Fruit fly (Drosophila melanogaster) whole organism, embryonic: ENCODE measurements around the gene Atac2.
A peak's percentile ranks its signal among the peaks of the same experiment; 100 is the strongest.

Experiments
- BtbVII ChIP-seq: fragments of 200-800 bp; sonication (Bioruptor generic); optimal IDR thresholded peaks from 3 replicates; lab custom pipeline; 2017; ENCODE audit warnings: missing biosample characterization, mild to moderate bottlenecking, missing genetic modification characterization
- Bteb2 ChIP-seq: fragments of 200-800 bp; sonication (Bioruptor generic); optimal IDR thresholded peaks from 2 replicates; lab custom pipeline; 2016; ENCODE audit warnings: missing biosample characterization, missing genetic modification characterization
- CG10321 ChIP-seq: fragments of 200-800 bp; sonication (Bioruptor generic); IDR thresholded peaks from 2 replicates; pipeline ENCODE4 v1.3.6; 2022; ENCODE audit warnings: missing biosample characterization, missing genetic modification characterization
- CG10543 ChIP-seq: fragments of 200-800 bp; sonication (Bioruptor generic); optimal IDR thresholded peaks from 3 replicates; lab custom pipeline; 2017; ENCODE audit warnings: missing biosample characterization, mild to moderate bottlenecking, missing genetic modification characterization, moderate library complexity
- CG11093 ChIP-seq: fragments of 200-800 bp; sonication (Bioruptor generic); IDR thresholded peaks from 3 replicates; pipeline ENCODE4 v1.3.6; 2022; ENCODE audit warnings: missing biosample characterization, missing genetic modification characterization
- CG12071 ChIP-seq: fragments of 200-800 bp; sonication (Bioruptor generic); optimal IDR thresholded peaks from 3 replicates; lab custom pipeline; 2018; ENCODE audit warnings: missing biosample characterization, mild to moderate bottlenecking, missing genetic modification characterization
- CG14014 ChIP-seq: fragments of 200-800 bp; sonication (Bioruptor generic); IDR thresholded peaks from 2 replicates; pipeline ENCODE4 v1.3.6; 2022; ENCODE audit warnings: missing biosample characterization, missing genetic modification characterization
- CG14441 ChIP-seq: fragments of 200-800 bp; sonication (Bioruptor generic); IDR thresholded peaks from 2 replicates; pipeline ENCODE4 v1.3.6; 2022; ENCODE audit warnings: missing biosample characterization, missing genetic modification characterization
- CG15514 ChIP-seq: fragments of 200-800 bp; sonication (Bioruptor generic); optimal IDR thresholded peaks from 3 replicates; lab custom pipeline; 2017; ENCODE audit warnings: missing biosample characterization, missing genetic modification characterization, mild to moderate bottlenecking, moderate library complexity, missing genetic modification reagents
- CG16815 ChIP-seq: fragments of 200-800 bp; sonication (Bioruptor generic); optimal IDR thresholded peaks from 3 replicates; lab custom pipeline; 2017; ENCODE audit warnings: missing biosample characterization, mild to moderate bottlenecking, missing genetic modification characterization
- CG17568 ChIP-seq: fragments of 200-800 bp; sonication (Bioruptor generic); optimal IDR thresholded peaks from 2 replicates; lab custom pipeline; 2018; ENCODE audit warnings: missing biosample characterization, mild to moderate bottlenecking, missing genetic modification characterization, moderate library complexity
- CG2120 ChIP-seq: fragments of 200-800 bp; sonication (Bioruptor generic); optimal IDR thresholded peaks from 3 replicates; lab custom pipeline; 2016; ENCODE audit warnings: missing biosample characterization, missing genetic modification characterization
- CG30020 ChIP-seq: fragments of 200-800 bp; optimal IDR thresholded peaks from 2 replicates; lab custom pipeline; 2019; ENCODE audit warnings: missing biosample characterization, mild to moderate bottlenecking, missing genetic modification characterization, moderate library complexity
- CG31365 ChIP-seq: fragments of 200-800 bp; sonication (Bioruptor generic); optimal IDR thresholded peaks from 2 replicates; lab custom pipeline; 2018; ENCODE audit warnings: missing biosample characterization, mild to moderate bottlenecking, missing genetic modification characterization
- CG3726 ChIP-seq: fragments of 200-800 bp; sonication (Bioruptor generic); IDR thresholded peaks from 3 replicates; pipeline ENCODE4, ENCODE4 v1.3.6; 2022; ENCODE audit warnings: missing biosample characterization, missing genetic modification characterization
- CG6175 ChIP-seq: fragments of 200-800 bp; sonication (Bioruptor generic); IDR thresholded peaks from 3 replicates; pipeline ENCODE4 v1.3.6; 2022; ENCODE audit warnings: missing biosample characterization, missing genetic modification characterization
- CoRest ChIP-seq: fragments of 200-800 bp; sonication (Bioruptor generic); optimal IDR thresholded peaks from 3 replicates; lab custom pipeline; 2018; ENCODE audit warnings: missing biosample characterization, mild to moderate bottlenecking, missing genetic modification characterization, moderate library complexity
- Dbx ChIP-seq: fragments of 200-800 bp; sonication (Bioruptor generic); IDR thresholded peaks from 3 replicates; pipeline ENCODE4 v1.3.6; 2022; ENCODE audit warnings: missing biosample characterization, missing genetic modification characterization
- Ets65A ChIP-seq: fragments of 200-800 bp; sonication (Bioruptor generic); peaks from one replicate; lab custom pipeline; 2016; ENCODE audit warnings: missing biosample characterization, missing genetic modification characterization
- H2.0 ChIP-seq: fragments of 200-800 bp; sonication (Bioruptor generic); IDR thresholded peaks from 2 replicates; pipeline ENCODE4 v1.3.6; 2022; ENCODE audit warnings: missing biosample characterization, missing genetic modification characterization
- Hr78 ChIP-seq, 2 experiments: fragments of 200-800 bp in 1 of 2; fragments of >200 bp in 1 of 2; sonication (Bioruptor generic) in 1 of 2; optimal IDR thresholded peaks; 2 replicates each; lab custom pipeline; 2017 to 2019; ENCODE audit warnings: missing biosample characterization in 2 of 2, missing genetic modification characterization in 2 of 2, mild to moderate bottlenecking in 1 of 2, moderate library complexity in 1 of 2
- Kr ChIP-seq: fragments of 200-800 bp; sonication (Bioruptor generic); optimal IDR thresholded peaks from 2 replicates; lab custom pipeline; 2017; ENCODE audit warnings: missing biosample characterization, mild to moderate bottlenecking, missing genetic modification characterization
- Mad ChIP-seq: fragments of 200-800 bp; sonication (Bioruptor generic); optimal IDR thresholded peaks from 2 replicates; lab custom pipeline; 2016; ENCODE audit warnings: missing biosample characterization, missing genetic modification characterization
- Med ChIP-seq: fragments of 200-800 bp; sonication (Bioruptor generic); peaks from one replicate; lab custom pipeline; 2016; ENCODE audit warnings: missing biosample characterization, missing genetic modification characterization, mild to moderate bottlenecking, inconsistent platforms, moderate library complexity
- Meics ChIP-seq: fragments of 200-800 bp; sonication (Bioruptor generic); optimal IDR thresholded peaks from 2 replicates; lab custom pipeline; 2017; ENCODE audit warnings: missing biosample characterization, mild to moderate bottlenecking, missing genetic modification characterization
- PHDP ChIP-seq: fragments of 200-800 bp; sonication (Bioruptor generic); optimal IDR thresholded peaks from 3 replicates; lab custom pipeline; 2018; ENCODE audit warnings: missing biosample characterization, mild to moderate bottlenecking, missing genetic modification characterization, moderate library complexity
- Pdp1 ChIP-seq, 2 experiments: fragments of 200-800 bp; sonication (Bioruptor generic); optimal IDR thresholded peaks; 3 replicates each; lab custom pipeline; 2016; ENCODE audit warnings: missing biosample characterization in 2 of 2, missing genetic modification characterization in 2 of 2, mild to moderate bottlenecking in 1 of 2, moderate library complexity in 1 of 2
- Xrp1 ChIP-seq: fragments of 200-800 bp; sonication (Bioruptor generic); IDR thresholded peaks from 2 replicates; pipeline ENCODE4 v1.3.6; 2022; ENCODE audit warnings: missing biosample characterization, missing genetic modification characterization
- amos ChIP-seq: fragments of 200-800 bp; sonication (Bioruptor generic); IDR thresholded peaks from 2 replicates; pipeline ENCODE4 v1.3.6; 2022; ENCODE audit warnings: missing biosample characterization, missing genetic modification characterization; ENCODE audit not compliant: partially characterized antibody
- crol ChIP-seq: fragments of 200-800 bp; sonication (Bioruptor generic); IDR thresholded peaks from 2 replicates; pipeline ENCODE4 v1.3.6; 2022; ENCODE audit warnings: missing biosample characterization, missing genetic modification characterization
- cwo ChIP-seq: fragments of 200-800 bp; sonication (Bioruptor generic); optimal IDR thresholded peaks from 3 replicates; lab custom pipeline; 2017; ENCODE audit warnings: missing biosample characterization, missing genetic modification characterization, mild to moderate bottlenecking, moderate library complexity, missing genetic modification reagents
- ham ChIP-seq: fragments of 200-800 bp; sonication (Bioruptor generic); IDR thresholded peaks from 2 replicates; pipeline ENCODE4 v1.3.6; 2022; ENCODE audit warnings: missing biosample characterization, missing genetic modification characterization
- lmd ChIP-seq: fragments of 200-800 bp; sonication (Bioruptor generic); IDR thresholded peaks from 2 replicates; pipeline ENCODE4 v1.3.6; 2022; ENCODE audit warnings: missing biosample characterization, missing genetic modification characterization
- oc ChIP-seq: fragments of 200-800 bp; sonication (Bioruptor generic); optimal IDR thresholded peaks from 2 replicates; lab custom pipeline; 2018; ENCODE audit warnings: missing biosample characterization, mild to moderate bottlenecking, missing genetic modification characterization, moderate library complexity
- otp ChIP-seq: fragments of 200-800 bp; sonication (Bioruptor generic); IDR thresholded peaks from 3 replicates; pipeline ENCODE4, ENCODE4 v1.3.6; 2022; ENCODE audit warnings: missing biosample characterization, missing genetic modification characterization
- pnt ChIP-seq: fragments of 200-800 bp; sonication (Bioruptor generic); optimal IDR thresholded peaks from 3 replicates; lab custom pipeline; 2016; ENCODE audit warnings: missing biosample characterization, missing genetic modification characterization
- pros ChIP-seq: fragments of 200-800 bp; sonication (Bioruptor generic); optimal IDR thresholded peaks from 3 replicates; lab custom pipeline; 2019; ENCODE audit warnings: missing biosample characterization, mild to moderate bottlenecking, missing genetic modification characterization, moderate library complexity
- rib ChIP-seq: fragments of 200-800 bp; sonication (Bioruptor generic); IDR thresholded peaks from 2 replicates; pipeline ENCODE4 v1.3.6; 2022; ENCODE audit warnings: missing biosample characterization, missing genetic modification characterization
- sens ChIP-seq: fragments of 200-800 bp; sonication (Bioruptor generic); peaks from one replicate; lab custom pipeline; 2016; ENCODE audit warnings: missing biosample characterization, missing genetic modification characterization
- vvl ChIP-seq: fragments of 200-800 bp; sonication (Bioruptor generic); IDR thresholded peaks from 2 replicates; pipeline ENCODE4 v1.3.6; 2022; ENCODE audit warnings: missing biosample characterization, missing genetic modification characterization

Gene Atac2

DNA sequence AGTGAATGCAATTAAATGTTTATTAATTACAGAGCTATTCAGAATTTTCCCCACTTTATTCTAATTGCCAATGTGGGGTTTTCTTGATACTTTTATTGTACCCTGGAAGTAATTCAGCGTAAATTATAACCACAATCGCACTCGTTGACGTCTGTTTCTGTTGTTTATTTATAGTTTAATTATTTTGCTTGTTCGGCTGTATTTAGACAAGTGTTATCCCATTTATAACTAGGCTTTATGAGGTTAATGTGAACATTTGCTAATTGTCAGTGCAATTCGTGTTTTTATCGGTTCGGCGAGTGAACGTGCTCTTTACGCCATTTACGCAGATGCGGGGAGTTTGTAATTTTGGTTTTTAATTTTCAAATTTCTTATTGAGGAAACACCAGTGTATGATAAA lies 13.0 kb upstream of the Atac2 start (continued):
- TF ChIP-seq CG12071 (GFP tag; lab: Kevin White, UChicago): peak; percentile 45
- TF ChIP-seq ham: no peak
- TF ChIP-seq CG17568 (GFP tag; lab: Kevin White, UChicago): peak; percentile 2
- peak; percentile 8 for TF ChIP-seq CG15514 (GFP tag; lab: Kevin White, UChicago)
- TF ChIP-seq CG14014: peak; percentile 11; the same call in 1 of the 2 replicates
- no peak for TF ChIP-seq CG3726 (GFP tag; lab: Robert Waterston, UW)
- no peak for TF ChIP-seq amos (GFP tag; lab: Robert Waterston, UW)
- no peak for TF ChIP-seq Mad
- peak; percentile 6 for TF ChIP-seq CG2120 (GFP tag; lab: Kevin White, UChicago)
- TF ChIP-seq lmd (GFP tag; lab: Robert Waterston, UW): no peak
- peak; percentile 19 for TF ChIP-seq PHDP (tag; lab: Kevin White, UChicago)
- no peak for TF ChIP-seq pros (GFP tag; lab: Kevin White, UChicago)
- no peak for TF ChIP-seq CG11093
- TF ChIP-seq pnt: no peak
- no peak for TF ChIP-seq CG10321 (GFP tag; lab: Robert Waterston, UW)
- peak; percentile 18 for TF ChIP-seq Bteb2 (GFP tag; lab: Kevin White, UChicago)
- peak; percentile 2 for TF ChIP-seq Meics
- TF ChIP-seq CG16815 (GFP tag; lab: Kevin White, UChicago): no peak
- TF ChIP-seq Xrp1 (GFP tag; lab: Robert Waterston, UW): no peak
- TF ChIP-seq BtbVII (GFP tag; lab: Kevin White, UChicago): peak; percentile 51
- TF ChIP-seq H2.0 (GFP tag; lab: Robert Waterston, UW): no peak

DNA sequence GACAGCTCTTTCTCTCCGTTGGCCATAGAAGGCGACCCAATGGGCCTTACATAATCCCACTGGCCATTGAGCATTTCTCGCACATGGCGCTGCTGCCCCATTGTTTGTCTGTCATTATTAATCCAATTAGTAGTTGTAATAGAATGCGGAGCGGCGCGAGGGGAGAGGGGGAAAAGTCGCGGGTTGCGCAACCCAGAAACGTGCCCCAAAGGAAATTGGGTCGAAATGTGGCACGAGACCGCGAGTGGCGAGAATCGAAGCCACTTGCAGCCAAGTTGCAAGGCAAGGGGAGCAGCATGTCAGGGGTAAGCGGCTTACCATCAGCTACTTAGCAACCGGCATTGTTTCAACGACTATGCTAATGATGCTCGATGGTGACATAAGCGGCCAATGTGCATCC lies 12.3 kb upstream of the Atac2 start:
- TF ChIP-seq Kr: no peak
- no peak for TF ChIP-seq Dbx (GFP tag; lab: Robert Waterston, UW)
- no peak for TF ChIP-seq CG31365 (tag; lab: Kevin White, UChicago)
- TF ChIP-seq rib (GFP tag; lab: Robert Waterston, UW): 0 out of 2 replicates have a peak, but pooled peaks have one; percentile 21
- TF ChIP-seq sens: peak; percentile 51
- peak; percentile 32 for TF ChIP-seq Med (GFP tag; lab: Kevin White, UChicago)
- TF ChIP-seq CG14441: no peak
- peak; percentile 57; the same call in 1 of the 3 replicates for TF ChIP-seq CG6175 (GFP tag; lab: Robert Waterston, UW)
- TF ChIP-seq Pdp1 (GFP tag; optimal IDR thresholded peaks at IDR 0.05; lab: Kevin White, UChicago): peak in 1 of 2 experiments; percentile 87
- no peak for TF ChIP-seq CG30020 (tag; lab: Kevin White, UChicago)
- peak in 1 of 2 experiments; percentile 29 for TF ChIP-seq Hr78 (GFP tag; optimal IDR thresholded peaks at IDR 0.05; lab: Kevin White, UChicago)
- no peak for TF ChIP-seq CoRest
- peak; percentile 46 for TF ChIP-seq Ets65A (GFP tag; lab: Kevin White, UChicago)
- TF ChIP-seq oc (tag; lab: Kevin White, UChicago): peak; percentile 94
- TF ChIP-seq otp (GFP tag; lab: Robert Waterston, UW): 0 out of 3 replicates have a peak, but pooled peaks have one; percentile 53
- peak; percentile 52 for TF ChIP-seq cwo (GFP tag; lab: Kevin White, UChicago)
- peak; percentile 79 for TF ChIP-seq crol (GFP tag; lab: Robert Waterston, UW)
- TF ChIP-seq vvl (GFP tag; lab: Robert Waterston, UW): peak; percentile 60; the same call in 1 of the 2 replicates
- TF ChIP-seq CG10543: no peak
- TF ChIP-seq, all 482 proteins: peak for 12
